Worm (Caenorhabditis elegans) whole organism, early embryonic: ENCODE data around the gene ugt-34.

Experiments used
- ama-1 ChIP-seq: fragments of 150-350 bp; optimal IDR thresholded peaks from 2 replicates; lab custom pipeline; 2014
- tbx-37 ChIP-seq: fragments of 200-800 bp; sonication (Bioruptor generic); conservative IDR thresholded peaks from 2 replicates; pipeline ENCODE4 v1.3.6; 2022; ENCODE audit warnings: missing genetic modification reagents, missing genetic modification characterization, missing compliant biosample characterization

DNA sequence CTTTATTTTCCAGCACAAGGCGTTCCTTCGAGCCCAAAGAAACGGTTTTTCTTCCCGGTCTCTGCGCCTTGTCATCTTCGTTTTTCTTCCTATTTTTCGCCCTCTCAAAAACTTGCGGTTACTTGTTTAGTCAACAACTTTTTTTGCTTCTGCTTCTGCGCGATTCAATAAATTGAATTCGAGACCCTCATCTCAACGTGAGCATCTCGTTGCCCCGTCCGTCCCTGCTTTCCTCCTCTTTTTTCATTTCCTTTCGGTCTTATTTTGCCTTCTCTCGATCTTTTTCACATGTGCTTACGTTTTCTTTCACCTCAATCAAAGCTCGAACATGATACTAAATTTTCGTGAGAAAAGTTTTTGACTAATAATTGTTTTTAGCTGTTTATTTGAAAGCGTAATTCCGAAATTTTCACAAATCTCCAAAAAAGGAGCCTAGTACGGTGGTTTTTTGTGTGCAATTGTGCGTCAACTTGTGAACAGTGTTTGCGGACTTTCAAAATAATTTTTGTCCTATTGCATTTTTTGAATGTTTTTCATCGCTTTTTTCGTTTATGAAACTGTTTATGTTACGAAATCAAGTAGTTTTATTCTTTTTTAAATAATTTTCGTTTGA, 23.3 kb upstream of the ugt-34 start:
- TF ChIP-seq ama-1 = no peak
- TF ChIP-seq tbx-37 (GFP tag; lab: Robert Waterston, UW) = no peak
